Worm (Caenorhabditis elegans): ENCODE measurements around the gene nas-23.

The nas-23 gene

DNA sequence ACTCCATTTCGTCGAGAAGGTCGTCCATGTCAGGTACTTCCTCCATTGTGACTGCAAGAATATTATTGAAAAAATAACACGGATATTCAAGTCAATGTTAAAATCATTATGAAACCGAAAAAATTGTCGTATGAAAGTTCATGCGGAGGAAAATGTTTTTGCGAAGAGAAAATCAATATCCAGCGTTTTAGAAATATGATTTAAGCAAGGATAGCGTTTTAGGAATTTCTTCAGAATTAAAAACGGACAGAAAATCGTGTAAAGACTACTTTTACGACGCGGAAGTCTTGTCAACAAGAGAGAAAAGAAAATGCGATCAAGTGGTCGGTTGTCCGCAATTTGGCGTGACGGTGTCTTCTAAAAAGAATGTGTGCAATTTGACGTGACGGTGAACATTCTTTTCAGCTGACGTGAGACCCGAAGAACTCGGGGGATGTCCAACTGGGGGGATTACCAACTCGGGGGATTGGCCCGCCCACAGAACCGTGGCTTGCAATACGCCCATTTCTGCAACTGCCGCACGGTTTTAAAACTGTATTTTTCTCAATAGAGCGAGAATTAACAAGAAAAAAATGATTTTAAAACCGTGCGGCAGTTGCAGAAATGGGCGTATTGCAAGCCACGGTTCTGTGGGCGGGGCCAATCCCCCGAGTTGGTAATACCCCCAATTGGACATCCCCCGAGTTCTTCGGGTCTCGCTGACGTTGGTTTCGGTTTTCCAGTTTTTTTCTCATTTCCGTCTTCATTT lies 14.8 kb downstream of the nas-23 start, which contains the start of the genes aka-1 and ubc-6 (continued):
- TF ChIP-seq nhr-179 (tag; optimal IDR thresholded peaks at IDR 0.05) (no peak), akir-1 (GFP tag; optimal IDR thresholded peaks at IDR 0.05) (peak; percentile 56), fkh-3 (tag; optimal IDR thresholded peaks at IDR 0.05) (no peak), ceh-100 (GFP tag; IDR thresholded peaks at IDR 0.05) (peak; percentile 98), snpc-1.3 (tag; optimal IDR thresholded peaks at IDR 0.05; ENCODE audit: insufficient read depth) (peak; percentile 41), pbrm-1 (GFP tag; IDR thresholded peaks at IDR 0.05) (peak; percentile 97), unc-62 (GFP tag; optimal IDR thresholded peaks at IDR 0.05) (no peak), egl-18 (GFP tag; IDR thresholded peaks at IDR 0.05) (peak; percentile 81; the same call in 1 of the 2 replicates), ccch-3 (GFP tag; optimal IDR thresholded peaks at IDR 0.05) (no peak), K11D2.4 (GFP tag; IDR thresholded peaks at IDR 0.05) (peak; percentile 94), nhr-90 (tag; optimal IDR thresholded peaks at IDR 0.05) (peak; percentile 77), ceh-27 (GFP tag; optimal IDR thresholded peaks at IDR 0.05) (peak; percentile 94), rcor-1 (GFP tag; IDR thresholded peaks at IDR 0.05) (peak; percentile 93), F57C9.4 (tag; optimal IDR thresholded peaks at IDR 0.05) (no peak), ceh-91 (GFP tag; IDR thresholded peaks at IDR 0.05) (peak; percentile 93), Y95B8A.8 (GFP tag; IDR thresholded peaks at IDR 0.05) (peak; percentile 94), snpc-1.1 (tag; optimal IDR thresholded peaks at IDR 0.05; ENCODE audit: insufficient read depth) (peak; percentile 35), ekl-4 (GFP tag; IDR thresholded peaks at IDR 0.05) (peak; percentile 96), ztf-28 (GFP tag; IDR thresholded peaks at IDR 0.05) (peak; percentile 92)

DNA sequence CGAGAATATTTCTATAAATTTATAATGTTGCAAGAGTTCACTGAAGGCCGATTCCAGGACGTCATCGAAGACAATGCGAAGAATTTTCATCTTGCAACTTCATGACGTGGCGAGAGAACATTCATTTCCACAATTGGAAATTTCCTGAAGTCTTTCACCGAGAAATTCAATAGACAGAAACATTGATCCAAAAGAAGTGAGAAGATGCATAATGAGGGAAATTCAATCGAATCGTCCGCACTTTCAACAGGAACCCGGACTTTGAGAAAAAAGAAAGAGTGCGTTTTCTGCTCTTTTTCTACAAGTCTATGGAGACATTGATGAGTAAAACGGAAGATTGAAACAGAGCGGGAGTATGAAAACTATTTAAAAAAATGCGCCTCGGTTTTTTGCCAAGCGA lies 24.2 kb downstream of the nas-23 start:
- TF ChIP-seq T26A5.8 (tag; optimal IDR thresholded peaks at IDR 0.05) (no peak), K12H6.12 (tag; optimal IDR thresholded peaks at IDR 0.05) (no peak), unc-62 (GFP tag; optimal IDR thresholded peaks at IDR 0.05) (no peak), bed-1 (GFP tag; IDR thresholded peaks at IDR 0.05) (no peak), snpc-1.3 (tag; optimal IDR thresholded peaks at IDR 0.05; ENCODE audit: insufficient read depth) (no peak), madf-3 (GFP tag; IDR thresholded peaks at IDR 0.05) (no peak), sptf-2 (GFP tag; optimal IDR thresholded peaks at IDR 0.05) (no peak), mes-4 (tag; optimal IDR thresholded peaks at IDR 0.05) (no peak), tbp1 (GFP tag; optimal IDR thresholded peaks at IDR 0.05) (no peak), lin-40 (tag; optimal IDR thresholded peaks at IDR 0.05) (no peak), cebp-1 (GFP tag; IDR thresholded peaks at IDR 0.05) (no peak), cebp-1 (tag; optimal IDR thresholded peaks at IDR 0.05) (no peak)

ce11 chrII:7465519-7465918 lies 28.0 kb downstream of the nas-23 start, which contains the start of gene sro-1:
sro-1 (minus strand) TSS chrII:7465619.
- TF ChIP-seq D2030.7 (GFP tag; IDR thresholded peaks at IDR 0.05), result no peak
- no peak for TF ChIP-seq mcd-1 (GFP tag; IDR thresholded peaks at IDR 0.05)
- no peak for TF ChIP-seq nfyb-1 (GFP tag; IDR thresholded peaks at IDR 0.05)
- TF ChIP-seq F23B12.7 (tag; optimal IDR thresholded peaks at IDR 0.05; ENCODE audit: insufficient read depth), result no peak
- no peak for TF ChIP-seq pha-4 (tag; optimal IDR thresholded peaks at IDR 0.05)
- no peak for TF ChIP-seq K11D2.4 (GFP tag; IDR thresholded peaks at IDR 0.05)
- TF ChIP-seq fkh-3 (tag; optimal IDR thresholded peaks at IDR 0.05), result no peak
- TF ChIP-seq mxl-1 (tag; optimal IDR thresholded peaks at IDR 0.05), result no peak

All from whole organism, young adult.